Worm (Caenorhabditis elegans) whole organism, young adult: Measurements from ENCODE around the gene Y39A1A.9.

Source experiments
- B0261.1 ChIP-seq: sonication (generic microtip); optimal IDR thresholded peaks from 2 replicates; lab custom pipeline; 2016; ENCODE audit warnings: mild to moderate bottlenecking, missing genetic modification characterization, moderate library complexity, missing compliant biosample characterization
- F39B2.1 ChIP-seq: fragments of 200-800 bp; sonication (Bioruptor generic); IDR thresholded peaks from 2 replicates; pipeline ENCODE4 v1.3.6; 2022; ENCODE audit warnings: missing genetic modification reagents, missing genetic modification characterization, missing compliant biosample characterization
- Y56A3A.18 ChIP-seq: fragments of 200-800 bp; sonication (Bioruptor generic); IDR thresholded peaks from 2 replicates; pipeline ENCODE4 v1.3.6; 2022; ENCODE audit warnings: missing genetic modification reagents, missing genetic modification characterization, missing compliant biosample characterization
- attf-6 ChIP-seq: fragments of 200-800 bp; sonication (Bioruptor generic); IDR thresholded peaks from 2 replicates; pipeline ENCODE4 v1.3.6; 2022; ENCODE audit warnings: missing genetic modification reagents, missing genetic modification characterization, missing compliant biosample characterization
- him-1 ChIP-seq: sonication (generic microtip); optimal IDR thresholded peaks from 2 replicates; lab custom pipeline; 2016; ENCODE audit warnings: missing genotype, missing genetic modification reagents, missing genetic modification characterization, missing compliant biosample characterization
- hrde-1 ChIP-seq: sonication (generic microtip); optimal IDR thresholded peaks from 2 replicates; lab custom pipeline; 2016; ENCODE audit warnings: missing genetic modification characterization, mild to moderate bottlenecking, missing compliant biosample characterization, moderate library complexity, missing genotype, missing genetic modification reagents, borderline replicate concordance
- lin-35 ChIP-seq, 3 experiments: fragments of 150-350 bp in 2 of 3; sonication (generic microtip) in 1 of 3; optimal IDR thresholded peaks; 2 replicates each; lab custom pipeline; 2014 to 2018; ENCODE audit warnings: missing biosample characterization in 3 of 3, missing genetic modification characterization in 3 of 3, missing genetic modification reagents in 3 of 3
- sea-2 ChIP-seq: fragments of 200-800 bp; sonication (Bioruptor generic); IDR thresholded peaks from 2 replicates; pipeline ENCODE4 v1.3.6; 2022; ENCODE audit warnings: missing genetic modification characterization, missing compliant biosample characterization
- snpc-4 ChIP-seq, 5 experiments: fragments of 150-350 bp in 1 of 5; sonication (generic microtip) in 4 of 5; optimal IDR thresholded peaks; 2 replicates each; lab custom pipeline; 2014 to 2018; ENCODE audit warnings: missing genetic modification characterization in 5 of 5, missing biosample characterization in 3 of 5, antibody characterized with exemption in 2 of 5, mild to moderate bottlenecking in 2 of 5, missing compliant biosample characterization in 2 of 5, missing genotype in 2 of 5, moderate library complexity in 2 of 5, missing genetic modification reagents in 1 of 5
- tbp1 ChIP-seq: fragments of 200-800 bp; sonication (Bioruptor generic); optimal IDR thresholded peaks from 2 replicates; lab custom pipeline; 2018; ENCODE audit warnings: mild to moderate bottlenecking, missing genetic modification characterization, missing compliant biosample characterization
- tbx-9 ChIP-seq: sonication (generic microtip); optimal IDR thresholded peaks from 2 replicates; lab custom pipeline; 2016; ENCODE audit warnings: borderline replicate concordance, missing genetic modification characterization, inconsistent platforms, missing compliant biosample characterization
- unc-62 ChIP-seq: fragments of 150-350 bp; optimal IDR thresholded peaks from 2 replicates; lab custom pipeline; 2014; ENCODE audit warnings: missing biosample characterization, missing genetic modification reagents, missing genetic modification characterization
- ztf-28 ChIP-seq: fragments of 200-800 bp; sonication (Bioruptor generic); IDR thresholded peaks from 2 replicates; pipeline ENCODE4 v1.3.6; 2022; ENCODE audit warnings: missing genetic modification reagents, missing genetic modification characterization, missing compliant biosample characterization

- TF ChIP-seq attf-6 (GFP tag; lab: Robert Waterston, UW) (peak; percentile 72), lin-35 (GFP tag; optimal IDR thresholded peaks at IDR 0.05; lab: Kevin White, UChicago) (peak in 1 of 3 experiments; percentile 41), hrde-1 (tag; lab: Kevin White, UChicago) (peak; percentile 62), unc-62 (no peak), tbp1 (GFP tag; lab: Kevin White, UChicago) (peak; percentile 99), snpc-4 (GFP tag; optimal IDR thresholded peaks at IDR 0.05; lab: Kevin White, UChicago) (peak; percentile 32), snpc-4 (tag; optimal IDR thresholded peaks at IDR 0.05; lab: Kevin White, UChicago) (peak in 3 of 4 experiments; percentile 16 to 37 (median 28)), F39B2.1 (GFP tag; lab: Robert Waterston, UW) (no peak), tbx-9 (tag; lab: Kevin White, UChicago) (no peak), him-1 (peak; percentile 42), sea-2 (GFP tag; lab: Robert Waterston, UW) (no peak), B0261.1 (peak; percentile 86), ztf-28 (0 out of 2 replicates have a peak, but pooled peaks have one; percentile 39), Y56A3A.18 (GFP tag; lab: Robert Waterston, UW) (0 out of 2 replicates have a peak, but pooled peaks have one; percentile 21)
Observed at ce11 chrIII:10624564-10624963, 8.7 kb downstream of the Y39A1A.9 start.
